Worm (Caenorhabditis elegans): Measurements from ENCODE around the gene hda-4.

Gene hda-4

ce11 chrX:16787152-16787551 is 57.8 kb downstream of the hda-4 start:
- no peak for TF ChIP-seq unc-62 (GFP tag; optimal IDR thresholded peaks at IDR 0.05)

ce11 chrX:16792700-16793176 is 63.4 kb downstream of the hda-4 start, which contains the start of gene got-1.2:
Gene got-1.2, minus strand, starts transcription at chrX:16793126.
- TF ChIP-seq unc-62 (GFP tag; optimal IDR thresholded peaks at IDR 0.05) = no peak

ce11 chrX:16793470-16793869 is 64.1 kb downstream of the hda-4 start:
- TF ChIP-seq unc-62 (GFP tag; optimal IDR thresholded peaks at IDR 0.05) = no peak

All from whole organism, dauer.